Worm (Caenorhabditis elegans): ENCODE results near the gene srsx-27.
A peak's percentile ranks its signal among the peaks of the same experiment; 100 is the strongest.

srsx-27 gene

ce11 chrV:10123324-10123723 lies 26.5 kb upstream of the srsx-27 start, which contains the start of gene C08B6.6:
C08B6.6 (plus strand) TSS chrV:10123624.
- no peak for TF ChIP-seq F13H6.1 (tag; optimal IDR thresholded peaks at IDR 0.05)
- TF ChIP-seq ceh-82 (tag; optimal IDR thresholded peaks at IDR 0.05) = no peak
- no peak for TF ChIP-seq unc-55 (GFP tag; optimal IDR thresholded peaks at IDR 0.05)
- no peak for TF ChIP-seq sma-9 (GFP tag; optimal IDR thresholded peaks at IDR 0.05)
- TF ChIP-seq sma-9 (tag; optimal IDR thresholded peaks at IDR 0.05) = no peak
- no peak for TF ChIP-seq nhr-25 (tag; optimal IDR thresholded peaks at IDR 0.05)
- no peak for TF ChIP-seq C34F6.9 (tag; optimal IDR thresholded peaks at IDR 0.05)
- TF ChIP-seq nhr-12 (tag; optimal IDR thresholded peaks at IDR 0.05) = no peak
- no peak for TF ChIP-seq fos-1 (tag; optimal IDR thresholded peaks at IDR 0.05)
- no peak for TF ChIP-seq aly-2 (tag; optimal IDR thresholded peaks at IDR 0.05)
- no peak for TF ChIP-seq nhr-237 (tag; optimal IDR thresholded peaks at IDR 0.05)
- TF ChIP-seq egl-27 (tag; optimal IDR thresholded peaks at IDR 0.05) = no peak
- no peak for TF ChIP-seq elt-1 (tag; optimal IDR thresholded peaks at IDR 0.05)
- TF ChIP-seq lsy-2 (tag; optimal IDR thresholded peaks at IDR 0.05) = no peak
- no peak for TF ChIP-seq gmeb-1 (tag; optimal IDR thresholded peaks at IDR 0.05)
- TF ChIP-seq ztf-11 (tag; optimal IDR thresholded peaks at IDR 0.05) = no peak
- TF ChIP-seq zag-1 (tag; optimal IDR thresholded peaks at IDR 0.05) = no peak
- no peak for TF ChIP-seq Y55F3AM.14 (GFP tag; optimal IDR thresholded peaks at IDR 0.05)
- TF ChIP-seq dmd-4 (tag; optimal IDR thresholded peaks at IDR 0.05) = no peak
- no peak for TF ChIP-seq ZK546.5 (tag; optimal IDR thresholded peaks at IDR 0.05)
- TF ChIP-seq sem-4 (tag; optimal IDR thresholded peaks at IDR 0.05) = no peak

- TF ChIP-seq egl-27 (tag; optimal IDR thresholded peaks at IDR 0.05) (no peak), fos-1 (tag; optimal IDR thresholded peaks at IDR 0.05) (peak; percentile 20), nhr-21 (tag; optimal IDR thresholded peaks at IDR 0.05) (no peak), snpc-4 (tag; optimal IDR thresholded peaks at IDR 0.05) (no peak), nhr-77 (tag; optimal IDR thresholded peaks at IDR 0.05) (no peak)
Measured at ce11 chrV:10124799-10125548, 24.9 kb upstream of the srsx-27 start, which contains the start of gene C08B6.10. C08B6.10 (plus strand) TSS chrV:10125498.

- no peak for TF ChIP-seq skn-1 (tag; optimal IDR thresholded peaks at IDR 0.05)
- TF ChIP-seq fos-1 (tag; optimal IDR thresholded peaks at IDR 0.05) = no peak
- no peak for TF ChIP-seq ztf-1 (GFP tag; conservative IDR thresholded peaks at IDR 0.05)
- TF ChIP-seq elt-1 (tag; optimal IDR thresholded peaks at IDR 0.05) = no peak
- no peak for TF ChIP-seq unc-39 (tag; optimal IDR thresholded peaks at IDR 0.05)
- TF ChIP-seq nhr-6 (tag; optimal IDR thresholded peaks at IDR 0.05) = no peak
- no peak for TF ChIP-seq nhr-21 (tag; optimal IDR thresholded peaks at IDR 0.05)
- no peak for TF ChIP-seq egl-27 (tag; optimal IDR thresholded peaks at IDR 0.05)
- no peak for TF ChIP-seq sma-3 (GFP tag; optimal IDR thresholded peaks at IDR 0.05)
- TF ChIP-seq nhr-25 (tag; optimal IDR thresholded peaks at IDR 0.05) = no peak
- TF ChIP-seq nhr-129 (tag; optimal IDR thresholded peaks at IDR 0.05) = no peak
Measured at ce11 chrV:10130195-10130594, 19.6 kb upstream of the srsx-27 start, which contains the start of gene aos-1. aos-1 (minus strand) TSS chrV:10130295.

ce11 chrV:10133277-10133676 lies 16.6 kb upstream of the srsx-27 start:
- TF ChIP-seq ztf-11 (tag; optimal IDR thresholded peaks at IDR 0.05) (no peak), ceh-16 (tag; optimal IDR thresholded peaks at IDR 0.05) (no peak), lin-13 (GFP tag; optimal IDR thresholded peaks at IDR 0.05) (no peak), ceh-82 (tag; optimal IDR thresholded peaks at IDR 0.05) (no peak), crh-2 (tag; optimal IDR thresholded peaks at IDR 0.05) (no peak), sem-4 (tag; optimal IDR thresholded peaks at IDR 0.05) (no peak), Y55F3AM.14 (GFP tag; optimal IDR thresholded peaks at IDR 0.05) (no peak), lsy-2 (tag; optimal IDR thresholded peaks at IDR 0.05) (no peak), mab-5 (tag; optimal IDR thresholded peaks at IDR 0.05) (no peak), lin-11 (tag; optimal IDR thresholded peaks at IDR 0.05) (no peak), unc-39 (tag; optimal IDR thresholded peaks at IDR 0.05) (no peak), nhr-21 (tag; optimal IDR thresholded peaks at IDR 0.05) (no peak), sma-3 (GFP tag; optimal IDR thresholded peaks at IDR 0.05) (no peak)
